Worm (Caenorhabditis elegans) whole organism, L4 larva: ENCODE results near the gene C06G4.6.
A peak's percentile ranks its signal among the peaks of the same experiment; 100 is the strongest.

Experiments
- D1046.2 ChIP-seq: fragments of 200-800 bp; sonication (Bioruptor generic); IDR thresholded peaks from 2 replicates; pipeline ENCODE4 v1.3.6; 2022; ENCODE audit warnings: missing genetic modification characterization, missing compliant biosample characterization
- F26F4.8 ChIP-seq: fragments of 200-800 bp; sonication (Bioruptor generic); conservative IDR thresholded peaks from 2 replicates; pipeline ENCODE4 v1.3.6; 2022; ENCODE audit warnings: missing genetic modification characterization, missing compliant biosample characterization
- F37D6.2 ChIP-seq: sonication (generic microtip); optimal IDR thresholded peaks from 2 replicates; lab custom pipeline; 2016; ENCODE audit warnings: mild to moderate bottlenecking, missing genetic modification characterization, missing compliant biosample characterization
- F49E8.2 ChIP-seq: sonication (generic microtip); optimal IDR thresholded peaks from 2 replicates; lab custom pipeline; 2016; ENCODE audit warnings: missing compliant biosample characterization, mild to moderate bottlenecking, missing genetic modification characterization, borderline replicate concordance
- R02D3.7 ChIP-seq: fragments of 150-350 bp; sonication (generic microtip); optimal IDR thresholded peaks from 3 replicates; lab custom pipeline; 2014; ENCODE audit warnings: missing biosample characterization, missing genetic modification characterization
- T20F7.1 ChIP-seq: fragments of 200-800 bp; sonication (Bioruptor generic); optimal IDR thresholded peaks from 2 replicates; lab custom pipeline; 2018; ENCODE audit warnings: mild to moderate bottlenecking, missing genetic modification characterization, missing compliant biosample characterization
- Y105C5A.15 ChIP-seq: fragments of 200-800 bp; sonication (Bioruptor generic); IDR thresholded peaks from 2 replicates; pipeline ENCODE4 v1.3.6; 2022; ENCODE audit warnings: missing genetic modification characterization, missing compliant biosample characterization
- Y5F2A.4 ChIP-seq: fragments of 200-800 bp; sonication (Bioruptor generic); optimal IDR thresholded peaks from 2 replicates; lab custom pipeline; 2018; ENCODE audit warnings: mild to moderate bottlenecking, missing genetic modification characterization, missing compliant biosample characterization
- Y75B8A.6 ChIP-seq: fragments of 200-800 bp; sonication (Bioruptor generic); IDR thresholded peaks from 2 replicates; pipeline ENCODE4 v1.3.6; 2022; ENCODE audit warnings: missing genetic modification reagents, missing genetic modification characterization, missing compliant biosample characterization
- aly-2 ChIP-seq: sonication (generic microtip); optimal IDR thresholded peaks from 2 replicates; lab custom pipeline; 2018; ENCODE audit warnings: missing biosample characterization, missing genetic modification characterization
- attf-4 ChIP-seq: sonication (generic microtip); optimal IDR thresholded peaks from 3 replicates; lab custom pipeline; 2017; ENCODE audit warnings: missing biosample characterization, missing genetic modification characterization
- ceh-20 ChIP-seq: fragments of 200-800 bp; sonication (Bioruptor generic); IDR thresholded peaks from 2 replicates; pipeline ENCODE4 v1.3.6; 2022; ENCODE audit warnings: missing genetic modification reagents, missing genetic modification characterization, missing compliant biosample characterization
- ceh-28 ChIP-seq: fragments of 150-350 bp; optimal IDR thresholded peaks from 2 replicates; lab custom pipeline; 2014; ENCODE audit warnings: missing biosample characterization, missing genetic modification reagents, missing genetic modification characterization
- ceh-32 ChIP-seq: sonication (generic microtip); optimal IDR thresholded peaks from 2 replicates; lab custom pipeline; 2016; ENCODE audit warnings: mild to moderate bottlenecking, missing genetic modification characterization, missing compliant biosample characterization; ENCODE audit not compliant: poor library complexity
- ceh-62 ChIP-seq: sonication (generic microtip); optimal IDR thresholded peaks from 2 replicates; lab custom pipeline; 2017; ENCODE audit warnings: missing biosample characterization, missing genetic modification characterization
- ctbp-1 ChIP-seq: fragments of 200-800 bp; sonication (Bioruptor generic); IDR thresholded peaks from 2 replicates; pipeline ENCODE4 v1.3.6; 2022; ENCODE audit warnings: missing genetic modification reagents, missing genetic modification characterization, missing compliant biosample characterization
- daf-8 ChIP-seq: fragments of 200-800 bp; sonication (Bioruptor generic); IDR thresholded peaks from 2 replicates; pipeline ENCODE4 v1.3.6; 2022; ENCODE audit warnings: missing genetic modification characterization, missing compliant biosample characterization
- dmd-8 ChIP-seq: fragments of 200-800 bp; sonication (Bioruptor generic); IDR thresholded peaks from 2 replicates; pipeline ENCODE4 v1.3.6; 2022; ENCODE audit warnings: missing genetic modification characterization, missing compliant biosample characterization
- dmd-9 ChIP-seq: fragments of 200-800 bp; sonication (Bioruptor generic); IDR thresholded peaks from 2 replicates; pipeline ENCODE4 v1.3.6; 2022; ENCODE audit warnings: missing genetic modification reagents, missing genetic modification characterization, missing compliant biosample characterization
- duxl-1 ChIP-seq: sonication (generic microtip); optimal IDR thresholded peaks from 2 replicates; lab custom pipeline; 2016; ENCODE audit warnings: mild to moderate bottlenecking, missing genetic modification characterization, moderate library complexity, missing compliant biosample characterization; ENCODE audit not compliant: poor library complexity
- fkh-10 ChIP-seq: fragments of 150-350 bp; optimal IDR thresholded peaks from 2 replicates; lab custom pipeline; 2014; ENCODE audit warnings: missing biosample characterization, missing genetic modification reagents, missing genetic modification characterization
- fos-1 ChIP-seq: fragments of 150-350 bp; optimal IDR thresholded peaks from 2 replicates; lab custom pipeline; 2014; ENCODE audit warnings: missing biosample characterization, missing genetic modification characterization
- lim-7 ChIP-seq: fragments of 200-800 bp; sonication (Bioruptor generic); IDR thresholded peaks from 2 replicates; pipeline ENCODE4 v1.3.6; 2022; ENCODE audit warnings: missing genetic modification characterization, missing compliant biosample characterization
- lin-13 ChIP-seq: fragments of 150-350 bp; optimal IDR thresholded peaks from 2 replicates; lab custom pipeline; 2014; ENCODE audit warnings: missing biosample characterization, missing genetic modification reagents, missing genetic modification characterization
- lin-15B ChIP-seq: fragments of 150-350 bp; sonication (generic microtip); optimal IDR thresholded peaks from 3 replicates; lab custom pipeline; 2014; ENCODE audit warnings: missing biosample characterization, missing genetic modification characterization
- lin-29 ChIP-seq: fragments of 200-800 bp; sonication (Bioruptor generic); IDR thresholded peaks from 2 replicates; pipeline ENCODE4 v1.3.6; 2022; ENCODE audit warnings: missing genetic modification reagents, missing genetic modification characterization, missing compliant biosample characterization
- lin-39 ChIP-seq: fragments of 150-350 bp; optimal IDR thresholded peaks from 2 replicates; lab custom pipeline; 2014; ENCODE audit warnings: missing biosample characterization, missing genetic modification reagents, missing genetic modification characterization
- lsy-2 ChIP-seq, 2 experiments: fragments of 150-350 bp in 1 of 2; sonication (generic microtip) in 1 of 2; optimal IDR thresholded peaks; 2 replicates each; lab custom pipeline; 2014 to 2017; ENCODE audit warnings: missing biosample characterization in 2 of 2, missing genetic modification characterization in 2 of 2
- madf-5 ChIP-seq, 2 experiments: fragments of 200-800 bp; sonication (Bioruptor generic); IDR thresholded peaks; 2 replicates each; pipeline ENCODE4 v1.3.6; 2022; ENCODE audit warnings: missing compliant biosample characterization in 2 of 2, missing genetic modification characterization in 2 of 2
- mdt-29 ChIP-seq: fragments of 200-800 bp; sonication (Bioruptor generic); IDR thresholded peaks from 2 replicates; pipeline ENCODE4 v1.3.6; 2022; ENCODE audit warnings: missing genetic modification reagents, missing genetic modification characterization, missing compliant biosample characterization
- mep-1 ChIP-seq: fragments of 150-350 bp; sonication (generic microtip); optimal IDR thresholded peaks from 3 replicates; lab custom pipeline; 2014; ENCODE audit warnings: missing biosample characterization, missing genetic modification characterization
- mxl-2 ChIP-seq: fragments of 200-800 bp; sonication (Bioruptor generic); conservative IDR thresholded peaks from 2 replicates; pipeline ENCODE4 v1.3.6; 2022; ENCODE audit warnings: missing genetic modification reagents, missing genetic modification characterization, missing compliant biosample characterization
- nhr-102 ChIP-seq: sonication (generic microtip); optimal IDR thresholded peaks from 2 replicates; lab custom pipeline; 2016; ENCODE audit warnings: mild to moderate bottlenecking, missing genetic modification characterization, moderate library complexity, missing compliant biosample characterization
- nhr-11 ChIP-seq: fragments of 150-350 bp; optimal IDR thresholded peaks from 2 replicates; lab custom pipeline; 2014; ENCODE audit warnings: missing biosample characterization, missing genetic modification characterization
- nhr-111 ChIP-seq: fragments of 200-800 bp; sonication (Bioruptor generic); optimal IDR thresholded peaks from 2 replicates; lab custom pipeline; 2018; ENCODE audit warnings: mild to moderate bottlenecking, missing genetic modification characterization, missing compliant biosample characterization
- nhr-237 ChIP-seq: sonication (generic microtip); optimal IDR thresholded peaks from 2 replicates; lab custom pipeline; 2017; ENCODE audit warnings: missing biosample characterization, missing genetic modification characterization
- nhr-25 ChIP-seq: sonication (generic microtip); optimal IDR thresholded peaks from 2 replicates; lab custom pipeline; 2017; ENCODE audit warnings: missing genetic modification characterization, mild to moderate bottlenecking, missing compliant biosample characterization, antibody characterized with exemption, moderate library complexity, borderline replicate concordance; ENCODE audit not compliant: insufficient read depth
- sdz-12 ChIP-seq: fragments of 200-800 bp; sonication (Bioruptor generic); optimal IDR thresholded peaks from 2 replicates; lab custom pipeline; 2018; ENCODE audit warnings: mild to moderate bottlenecking, missing genetic modification characterization, missing compliant biosample characterization
- skn-1 ChIP-seq: fragments of 150-350 bp; optimal IDR thresholded peaks from 2 replicates; lab custom pipeline; 2014; ENCODE audit warnings: missing biosample characterization, missing genetic modification characterization
- snpc-4 ChIP-seq: fragments of 150-350 bp; optimal IDR thresholded peaks from 2 replicates; lab custom pipeline; 2014; ENCODE audit warnings: missing biosample characterization, missing genetic modification characterization
- spr-1 ChIP-seq: sonication (generic microtip); optimal IDR thresholded peaks from 2 replicates; lab custom pipeline; 2016; ENCODE audit warnings: mild to moderate bottlenecking, missing genetic modification characterization, missing compliant biosample characterization
- spr-3 ChIP-seq: fragments of 200-800 bp; sonication (Bioruptor generic); optimal IDR thresholded peaks from 2 replicates; lab custom pipeline; 2018; ENCODE audit warnings: mild to moderate bottlenecking, missing genetic modification characterization, missing compliant biosample characterization
- tag-97 ChIP-seq: fragments of 200-800 bp; sonication (Bioruptor generic); IDR thresholded peaks from 2 replicates; pipeline ENCODE4 v1.3.6; 2022; ENCODE audit warnings: missing genetic modification characterization, missing compliant biosample characterization
- unc-130 ChIP-seq: sonication (generic microtip); optimal IDR thresholded peaks from 2 replicates; lab custom pipeline; 2016; ENCODE audit warnings: missing genetic modification reagents, missing genetic modification characterization, missing compliant biosample characterization
- unc-39 ChIP-seq: sonication (generic microtip); optimal IDR thresholded peaks from 2 replicates; lab custom pipeline; 2017; ENCODE audit warnings: missing biosample characterization, missing genetic modification characterization
- zag-1 ChIP-seq: fragments of 150-350 bp; optimal IDR thresholded peaks from 2 replicates; lab custom pipeline; 2014; ENCODE audit warnings: missing biosample characterization, missing genetic modification characterization
- zfp-2 ChIP-seq: sonication (generic microtip); optimal IDR thresholded peaks from 2 replicates; lab custom pipeline; 2016; ENCODE audit warnings: mild to moderate bottlenecking, missing genetic modification characterization, missing compliant biosample characterization
- zfp-3 ChIP-seq: fragments of 200-800 bp; sonication (Bioruptor generic); conservative IDR thresholded peaks from 2 replicates; pipeline ENCODE4 v1.3.6; 2022; ENCODE audit warnings: missing genetic modification reagents, missing genetic modification characterization, missing compliant biosample characterization
- zip-11 ChIP-seq: fragments of 200-800 bp; sonication (Bioruptor generic); IDR thresholded peaks from 2 replicates; pipeline ENCODE4 v1.3.6; 2022; ENCODE audit warnings: missing genetic modification characterization, missing compliant biosample characterization
- zip-2 ChIP-seq: fragments of 150-350 bp; optimal IDR thresholded peaks from 2 replicates; lab custom pipeline; 2014; ENCODE audit warnings: missing biosample characterization, missing genetic modification characterization
- ztf-11 ChIP-seq: fragments of 150-350 bp; optimal IDR thresholded peaks from 2 replicates; lab custom pipeline; 2014; ENCODE audit warnings: missing biosample characterization, missing genetic modification characterization

C06G4.6 gene

ce11 chrIII:8043784-8044183, 39.6 kb downstream of the C06G4.6 start (continued):
- no peak for TF ChIP-seq skn-1
- peak; percentile 52 for TF ChIP-seq ceh-28 (tag; lab: Kevin White, UChicago)
- TF ChIP-seq zfp-2 (tag; lab: Kevin White, UChicago), result peak; percentile 83
- TF ChIP-seq lin-39, result peak; percentile 83
- peak; percentile 96 to 98 for TF ChIP-seq madf-5 (GFP tag; IDR thresholded peaks at IDR 0.05; lab: Robert Waterston, UW)
- TF ChIP-seq tag-97, result 0 out of 2 replicates have a peak, but pooled peaks have one; percentile 83
- peak; percentile 42 for TF ChIP-seq ceh-62
- TF ChIP-seq lim-7 (GFP tag; lab: Robert Waterston, UW), result peak; percentile 97
- no peak; the same call in 1 of the 2 replicates for TF ChIP-seq mdt-29 (GFP tag; lab: Robert Waterston, UW)
- TF ChIP-seq lsy-2 (tag; optimal IDR thresholded peaks at IDR 0.05; lab: Kevin White, UChicago), result peak; percentile 96 to 98
- peak; percentile 13 for TF ChIP-seq ceh-32 (tag; lab: Kevin White, UChicago)
- TF ChIP-seq nhr-237 (tag; lab: Kevin White, UChicago), result peak; percentile 63
- peak; percentile 32 for TF ChIP-seq Y5F2A.4 (GFP tag; lab: Kevin White, UChicago)
- peak; percentile 99 for TF ChIP-seq sdz-12 (GFP tag; lab: Kevin White, UChicago)
- peak; percentile 99 for TF ChIP-seq nhr-11 (tag; lab: Kevin White, UChicago)
- TF ChIP-seq mep-1 (tag; lab: Kevin White, UChicago), result peak; percentile 99
- TF ChIP-seq fkh-10, result peak; percentile 99
- peak; percentile 86 for TF ChIP-seq spr-3 (GFP tag; lab: Kevin White, UChicago)
- TF ChIP-seq snpc-4, result no peak
- TF ChIP-seq attf-4 (tag; lab: Kevin White, UChicago), result no peak
- peak; percentile 99 for TF ChIP-seq dmd-9
- peak; percentile 80; the same call in 1 of the 2 replicates for TF ChIP-seq lin-29 (GFP tag; lab: Robert Waterston, UW)
- TF ChIP-seq F37D6.2 (tag; lab: Kevin White, UChicago), result peak; percentile 94
- TF ChIP-seq nhr-111 (GFP tag; lab: Kevin White, UChicago), result no peak
- TF ChIP-seq zip-2, result peak; percentile 88
- peak; percentile 99 for TF ChIP-seq unc-130 (GFP tag; lab: Kevin White, UChicago)
- TF ChIP-seq nhr-25 (tag; lab: Kevin White, UChicago), result peak; percentile 96
- TF ChIP-seq zag-1 (tag; lab: Kevin White, UChicago), result peak; percentile 54
- TF ChIP-seq daf-8, result 0 out of 2 replicates have a peak, but pooled peaks have one; percentile 85
- TF ChIP-seq R02D3.7 (tag; lab: Kevin White, UChicago), result peak; percentile 47
- TF ChIP-seq zfp-3 (GFP tag; lab: Robert Waterston, UW), result no peak; the same call in 1 of the 2 replicates
- peak; percentile 99 for TF ChIP-seq lin-13
- TF ChIP-seq fos-1 (tag; lab: Kevin White, UChicago), result no peak
- peak; percentile 83 for TF ChIP-seq dmd-8 (GFP tag; lab: Robert Waterston, UW)
- peak; percentile 97 for TF ChIP-seq T20F7.1 (GFP tag; lab: Kevin White, UChicago)
- peak; percentile 95 for TF ChIP-seq ctbp-1
- peak; percentile 90 for TF ChIP-seq nhr-102 (tag; lab: Kevin White, UChicago)
- peak; percentile 83 for TF ChIP-seq F49E8.2 (tag; lab: Kevin White, UChicago)
- peak; percentile 95 for TF ChIP-seq duxl-1 (tag; lab: Kevin White, UChicago)
- peak; percentile 64; the same call in 1 of the 2 replicates for TF ChIP-seq F26F4.8 (GFP tag; lab: Robert Waterston, UW)
- TF ChIP-seq zip-11 (GFP tag; lab: Robert Waterston, UW), result no peak
- TF ChIP-seq D1046.2, result peak; percentile 97
- TF ChIP-seq unc-39 (tag; lab: Kevin White, UChicago), result no peak
- no peak for TF ChIP-seq ztf-11 (tag; lab: Kevin White, UChicago)
- peak; percentile 86 for TF ChIP-seq aly-2
- TF ChIP-seq mxl-2 (GFP tag; lab: Robert Waterston, UW), result peak; percentile 89
- TF ChIP-seq Y75B8A.6 (GFP tag; lab: Robert Waterston, UW), result peak; percentile 98
- peak; percentile 97 for TF ChIP-seq ceh-20 (GFP tag; lab: Robert Waterston, UW)
- peak; percentile 94 for TF ChIP-seq spr-1 (tag; lab: Kevin White, UChicago)
- peak; percentile 91 for TF ChIP-seq lin-15B
- peak; percentile 58; the same call in 1 of the 2 replicates for TF ChIP-seq Y105C5A.15
